Worm (Caenorhabditis elegans): Measurements from ENCODE around the gene srr-3.

The srr-3 gene

ce11 chrV:16506650-16507049 is 1.9 kb downstream of the srr-3 start:
- TF ChIP-seq dao-5 (tag; optimal IDR thresholded peaks at IDR 0.05) (no peak), him-1 (tag; optimal IDR thresholded peaks at IDR 0.05) (no peak), W03F9.2 (tag; optimal IDR thresholded peaks at IDR 0.05) (no peak)

DNA sequence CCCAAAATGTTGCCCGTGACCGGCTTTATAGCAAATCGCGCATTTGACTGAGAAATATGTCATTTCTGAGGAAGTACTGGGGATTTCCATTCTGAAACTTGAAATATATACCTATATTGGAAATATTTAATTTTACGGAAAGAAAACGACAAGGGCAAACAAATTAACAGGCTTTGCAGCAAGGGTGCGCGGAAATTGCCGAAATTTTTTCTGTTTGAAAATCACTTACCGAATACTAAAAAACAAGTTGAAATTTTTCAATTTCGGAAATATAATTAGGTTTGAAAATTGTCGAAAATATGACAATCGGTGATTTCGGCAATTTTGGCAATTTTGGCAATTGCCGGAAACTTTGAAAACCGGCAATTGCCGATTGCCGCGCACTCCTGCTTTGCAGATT is 2.7 kb downstream of the srr-3 start, which contains the start of gene nhr-54:
Gene nhr-54, minus strand, starts transcription at position 101 of the 400 bp plus-strand sequence.
- no peak for TF ChIP-seq dao-5 (tag; optimal IDR thresholded peaks at IDR 0.05)
- TF ChIP-seq him-1 (tag; optimal IDR thresholded peaks at IDR 0.05): no peak
- TF ChIP-seq W03F9.2 (tag; optimal IDR thresholded peaks at IDR 0.05): no peak

- TF ChIP-seq dao-5 (tag; optimal IDR thresholded peaks at IDR 0.05) (no peak), him-1 (tag; optimal IDR thresholded peaks at IDR 0.05) (no peak), W03F9.2 (tag; optimal IDR thresholded peaks at IDR 0.05) (no peak)
Measured at ce11 chrV:16503164-16503563, 5.4 kb downstream of the srr-3 start, which contains the start of gene F36D3.14. Gene F36D3.14, minus strand, starts transcription at chrV:16503264.

ce11 chrV:16499006-16499405 is 9.6 kb downstream of the srr-3 start, which contains the start of gene F36D3.1:
Gene F36D3.1, plus strand, starts transcription at chrV:16499352.
- TF ChIP-seq him-1 (tag; optimal IDR thresholded peaks at IDR 0.05) (no peak), W03F9.2 (tag; optimal IDR thresholded peaks at IDR 0.05) (no peak), dao-5 (tag; optimal IDR thresholded peaks at IDR 0.05) (no peak)

ce11 chrV:16497504-16497903 is 11.1 kb downstream of the srr-3 start, which contains the start of gene srh-136:
Gene srh-136, minus strand, starts transcription at chrV:16497596.
- TF ChIP-seq him-1 (tag; optimal IDR thresholded peaks at IDR 0.05): no peak
- no peak for TF ChIP-seq dao-5 (tag; optimal IDR thresholded peaks at IDR 0.05)
- no peak for TF ChIP-seq W03F9.2 (tag; optimal IDR thresholded peaks at IDR 0.05)

DNA sequence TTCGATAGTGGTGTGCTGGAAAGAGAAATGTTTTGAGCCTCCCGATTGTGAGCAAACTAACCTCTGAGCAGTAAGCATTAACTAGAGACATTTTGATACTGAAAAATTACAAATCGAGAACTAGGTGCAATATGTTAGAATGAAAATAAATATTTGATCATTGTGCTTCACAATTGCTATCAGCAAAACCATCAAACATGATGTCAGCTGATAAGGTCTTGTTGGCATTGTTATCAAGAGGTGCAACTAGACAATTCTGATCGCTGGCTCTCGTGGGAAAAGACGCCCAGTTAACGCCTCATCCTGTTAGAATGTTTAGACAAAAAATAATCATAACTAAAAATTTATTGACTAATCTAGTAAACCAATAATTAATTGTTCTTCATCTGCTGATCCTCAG is 14.2 kb downstream of the srr-3 start, which contains the start of gene comt-2:
Gene comt-2, minus strand, starts transcription at position 131 of the 400 bp plus-strand sequence.
- no peak for TF ChIP-seq dao-5 (tag; optimal IDR thresholded peaks at IDR 0.05)
- no peak for TF ChIP-seq him-1 (tag; optimal IDR thresholded peaks at IDR 0.05)
- no peak for TF ChIP-seq W03F9.2 (tag; optimal IDR thresholded peaks at IDR 0.05)

- no peak for TF ChIP-seq dao-5 (tag; optimal IDR thresholded peaks at IDR 0.05)
- TF ChIP-seq W03F9.2 (tag; optimal IDR thresholded peaks at IDR 0.05): no peak
- TF ChIP-seq him-1 (tag; optimal IDR thresholded peaks at IDR 0.05): no peak
Measured at ce11 chrV:16488172-16488571, 20.4 kb downstream of the srr-3 start, which contains the start of gene sqst-4. Gene sqst-4, plus strand, starts transcription at chrV:16488472.

- TF ChIP-seq him-1 (tag; optimal IDR thresholded peaks at IDR 0.05) (no peak), dao-5 (tag; optimal IDR thresholded peaks at IDR 0.05) (no peak), W03F9.2 (tag; optimal IDR thresholded peaks at IDR 0.05) (no peak)
Measured at ce11 chrV:16487474-16487873, 21.1 kb downstream of the srr-3 start, which contains the start of gene Y32B12A.5. Gene Y32B12A.5, minus strand, starts transcription at chrV:16487574.

ce11 chrV:16483681-16484080 is 24.9 kb downstream of the srr-3 start, which contains the start of gene srh-139:
Gene srh-139, plus strand, starts transcription at chrV:16483981.
- TF ChIP-seq him-1 (tag; optimal IDR thresholded peaks at IDR 0.05): no peak
- TF ChIP-seq dao-5 (tag; optimal IDR thresholded peaks at IDR 0.05): no peak
- TF ChIP-seq W03F9.2 (tag; optimal IDR thresholded peaks at IDR 0.05): no peak

DNA sequence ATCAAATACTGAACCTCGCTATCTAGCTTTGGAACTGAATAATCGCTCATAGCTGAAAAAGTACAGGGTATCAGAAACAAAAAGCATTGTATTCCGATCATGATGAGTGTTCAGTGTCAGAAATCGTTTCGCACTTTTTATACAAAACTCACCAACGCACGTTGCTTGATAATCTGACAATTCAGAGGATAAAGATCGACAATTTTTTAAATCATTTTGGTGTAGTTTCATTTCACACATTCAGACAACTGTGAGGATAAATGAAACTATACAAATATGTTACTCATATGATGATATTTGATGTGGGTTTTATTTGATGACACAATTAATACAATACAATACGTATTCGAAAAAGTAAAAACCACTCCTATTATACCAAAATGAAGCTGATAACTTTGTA is 25.5 kb downstream of the srr-3 start, which contains the start of gene F57E7.2:
Gene F57E7.2, minus strand, starts transcription at position 101 of the 400 bp plus-strand sequence.
- TF ChIP-seq dao-5 (tag; optimal IDR thresholded peaks at IDR 0.05): no peak
- TF ChIP-seq him-1 (tag; optimal IDR thresholded peaks at IDR 0.05): no peak
- TF ChIP-seq W03F9.2 (tag; optimal IDR thresholded peaks at IDR 0.05): no peak

- no peak for TF ChIP-seq dao-5 (tag; optimal IDR thresholded peaks at IDR 0.05)
- no peak for TF ChIP-seq him-1 (tag; optimal IDR thresholded peaks at IDR 0.05)
- no peak for TF ChIP-seq W03F9.2 (tag; optimal IDR thresholded peaks at IDR 0.05)
Measured at ce11 chrV:16480919-16481630, 27.5 kb downstream of the srr-3 start, which contains the start of the genes F57E7.4 and spig-6. Gene F57E7.4, minus strand, starts transcription at chrV:16481019. Gene spig-6, plus strand, starts transcription at chrV:16481580.

DNA sequence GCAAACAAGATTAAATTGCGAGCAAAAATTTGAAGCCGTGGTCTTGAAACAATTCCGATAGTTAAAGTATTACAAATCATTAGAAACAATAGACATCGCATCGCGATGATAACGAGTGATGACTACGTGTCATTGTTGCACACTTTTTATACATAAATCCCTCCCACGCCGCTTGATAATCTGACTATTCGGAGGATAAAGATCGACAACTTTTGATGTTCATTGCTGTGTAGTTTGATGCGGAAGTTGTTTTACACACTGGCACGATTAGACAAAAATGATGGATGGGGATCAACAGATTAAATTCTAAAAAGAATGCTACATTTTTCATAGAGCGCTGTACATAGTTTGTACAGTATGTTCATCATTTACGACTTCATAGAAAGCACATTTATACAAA is 29.3 kb downstream of the srr-3 start, which contains the start of gene T08G3.11:
Gene T08G3.11, minus strand, starts transcription at position 101 of the 400 bp plus-strand sequence.
- no peak for TF ChIP-seq him-1 (tag; optimal IDR thresholded peaks at IDR 0.05)

- TF ChIP-seq dao-5 (tag; optimal IDR thresholded peaks at IDR 0.05) (no peak), W03F9.2 (tag; optimal IDR thresholded peaks at IDR 0.05) (no peak), him-1 (tag; optimal IDR thresholded peaks at IDR 0.05) (no peak)
Measured at ce11 chrV:16471995-16472563, 36.5 kb downstream of the srr-3 start, which contains the start of gene srw-35. Gene srw-35, plus strand, starts transcription at chrV:16472513.

- TF ChIP-seq W03F9.2 (tag; optimal IDR thresholded peaks at IDR 0.05): no peak
- TF ChIP-seq him-1 (tag; optimal IDR thresholded peaks at IDR 0.05): no peak
- no peak for TF ChIP-seq dao-5 (tag; optimal IDR thresholded peaks at IDR 0.05)
Measured at ce11 chrV:16470916-16471315, 37.7 kb downstream of the srr-3 start, which contains the start of gene srh-138. Gene srh-138, minus strand, starts transcription at chrV:16471016.
